Worm (Caenorhabditis elegans): ENCODE data around the gene srw-21.

Gene srw-21

ce11 chrV:15511613-15512216 is 23.9 kb downstream of the srw-21 start, which contains the start of gene rpl-38:
rpl-38 (plus strand) TSS chrV:15512166.
- TF ChIP-seq ztf-29 (GFP tag; IDR thresholded peaks at IDR 0.05) (no peak), med-1 (GFP tag; optimal IDR thresholded peaks at IDR 0.05; ENCODE audit: insufficient read depth) (no peak), ztf-23 (GFP tag; IDR thresholded peaks at IDR 0.05) (no peak), T22C8.4 (GFP tag; IDR thresholded peaks at IDR 0.05) (no peak), cog-1 (tag; optimal IDR thresholded peaks at IDR 0.05) (no peak), tab-1 (GFP tag; IDR thresholded peaks at IDR 0.05) (no peak), flt-1 (GFP tag; IDR thresholded peaks at IDR 0.05) (no peak), klf-2 (GFP tag; conservative IDR thresholded peaks at IDR 0.05) (no peak), ref-1 (GFP tag; conservative IDR thresholded peaks at IDR 0.05) (no peak)

- no peak for TF ChIP-seq ztf-29 (GFP tag; IDR thresholded peaks at IDR 0.05)
- no peak for TF ChIP-seq tab-1 (GFP tag; IDR thresholded peaks at IDR 0.05)
Observed at ce11 chrV:15512856-15513756, 25.2 kb downstream of the srw-21 start.

- TF ChIP-seq ztf-29 (GFP tag; IDR thresholded peaks at IDR 0.05) (no peak), ref-1 (GFP tag; conservative IDR thresholded peaks at IDR 0.05) (no peak), ztf-23 (GFP tag; IDR thresholded peaks at IDR 0.05) (no peak)
Observed at ce11 chrV:15515365-15515764, 27.5 kb downstream of the srw-21 start.

- no peak for TF ChIP-seq cog-1 (tag; optimal IDR thresholded peaks at IDR 0.05)
- TF ChIP-seq ref-1 (GFP tag; conservative IDR thresholded peaks at IDR 0.05) = no peak
- no peak for TF ChIP-seq tab-1 (GFP tag; IDR thresholded peaks at IDR 0.05)
- no peak for TF ChIP-seq ztf-29 (GFP tag; IDR thresholded peaks at IDR 0.05)
- TF ChIP-seq ztf-23 (GFP tag; IDR thresholded peaks at IDR 0.05) = no peak
- no peak for TF ChIP-seq T22C8.4 (GFP tag; IDR thresholded peaks at IDR 0.05)
- no peak for TF ChIP-seq flt-1 (GFP tag; IDR thresholded peaks at IDR 0.05)
Observed at ce11 chrV:15516476-15516875, 28.6 kb downstream of the srw-21 start.

- no peak for TF ChIP-seq klf-2 (GFP tag; conservative IDR thresholded peaks at IDR 0.05)
- TF ChIP-seq ztf-23 (GFP tag; IDR thresholded peaks at IDR 0.05) = no peak
- no peak for TF ChIP-seq flt-1 (GFP tag; IDR thresholded peaks at IDR 0.05)
- TF ChIP-seq med-1 (GFP tag; optimal IDR thresholded peaks at IDR 0.05; ENCODE audit: insufficient read depth) = no peak
- TF ChIP-seq ztf-29 (GFP tag; IDR thresholded peaks at IDR 0.05) = no peak
- TF ChIP-seq cog-1 (tag; optimal IDR thresholded peaks at IDR 0.05) = no peak
- no peak for TF ChIP-seq tab-1 (GFP tag; IDR thresholded peaks at IDR 0.05)
- TF ChIP-seq T22C8.4 (GFP tag; IDR thresholded peaks at IDR 0.05) = no peak
- TF ChIP-seq ref-1 (GFP tag; conservative IDR thresholded peaks at IDR 0.05) = no peak
Observed at ce11 chrV:15517413-15517812, 29.5 kb downstream of the srw-21 start, which contains the start of gene F21A3.3. F21A3.3 (plus strand) TSS chrV:15517713.

ce11 chrV:15519845-15520244 is 32.0 kb downstream of the srw-21 start:
- TF ChIP-seq ztf-29 (GFP tag; IDR thresholded peaks at IDR 0.05) (no peak), ref-1 (GFP tag; conservative IDR thresholded peaks at IDR 0.05) (no peak), ztf-23 (GFP tag; IDR thresholded peaks at IDR 0.05) (no peak), flt-1 (GFP tag; IDR thresholded peaks at IDR 0.05) (no peak), cog-1 (tag; optimal IDR thresholded peaks at IDR 0.05) (no peak), T22C8.4 (GFP tag; IDR thresholded peaks at IDR 0.05) (no peak), klf-2 (GFP tag; conservative IDR thresholded peaks at IDR 0.05) (no peak), tab-1 (GFP tag; IDR thresholded peaks at IDR 0.05) (no peak), med-1 (GFP tag; optimal IDR thresholded peaks at IDR 0.05; ENCODE audit: insufficient read depth) (no peak)

- TF ChIP-seq ref-1 (GFP tag; conservative IDR thresholded peaks at IDR 0.05) (no peak), klf-2 (GFP tag; conservative IDR thresholded peaks at IDR 0.05) (no peak), med-1 (GFP tag; optimal IDR thresholded peaks at IDR 0.05; ENCODE audit: insufficient read depth) (no peak), ztf-29 (GFP tag; IDR thresholded peaks at IDR 0.05) (no peak), flt-1 (GFP tag; IDR thresholded peaks at IDR 0.05) (no peak), T22C8.4 (GFP tag; IDR thresholded peaks at IDR 0.05) (no peak), cog-1 (tag; optimal IDR thresholded peaks at IDR 0.05) (no peak), ztf-23 (GFP tag; IDR thresholded peaks at IDR 0.05) (no peak), tab-1 (GFP tag; IDR thresholded peaks at IDR 0.05) (no peak)
Observed at ce11 chrV:15520398-15520797, 32.5 kb downstream of the srw-21 start.

- TF ChIP-seq tab-1 (GFP tag; IDR thresholded peaks at IDR 0.05) = no peak
Observed at ce11 chrV:15521920-15522319, 34.1 kb downstream of the srw-21 start, which contains the start of gene lgc-31. lgc-31 (minus strand) TSS chrV:15522020.

- TF ChIP-seq cog-1 (tag; optimal IDR thresholded peaks at IDR 0.05) (no peak), ref-1 (GFP tag; conservative IDR thresholded peaks at IDR 0.05) (no peak), tab-1 (GFP tag; IDR thresholded peaks at IDR 0.05) (no peak), klf-2 (GFP tag; conservative IDR thresholded peaks at IDR 0.05) (no peak), med-1 (GFP tag; optimal IDR thresholded peaks at IDR 0.05; ENCODE audit: insufficient read depth) (no peak), T22C8.4 (GFP tag; IDR thresholded peaks at IDR 0.05) (no peak), ztf-23 (GFP tag; IDR thresholded peaks at IDR 0.05) (no peak), flt-1 (GFP tag; IDR thresholded peaks at IDR 0.05) (no peak), ztf-29 (GFP tag; IDR thresholded peaks at IDR 0.05) (no peak)
Observed at ce11 chrV:15529069-15529468, 41.2 kb downstream of the srw-21 start, which contains the start of gene srh-276. srh-276 (plus strand) TSS chrV:15529369.

- TF ChIP-seq ztf-23 (GFP tag; IDR thresholded peaks at IDR 0.05) = no peak
Observed at ce11 chrV:15533096-15533495, 45.2 kb downstream of the srw-21 start, which contains the start of gene F21A3.11. F21A3.11 (minus strand) TSS chrV:15533212.

Measured in whole organism, midembryonic.